Worm (Caenorhabditis elegans) whole organism, young adult: ENCODE measurements around the gene pnc-1.
A peak's percentile ranks its signal among the peaks of the same experiment; 100 is the strongest.

Experiments used
- B0019.2 ChIP-seq: fragments of 200-800 bp; sonication (Bioruptor generic); conservative IDR thresholded peaks from 2 replicates; pipeline ENCODE4 v1.3.6; 2022; ENCODE audit warnings: missing genetic modification reagents, missing genetic modification characterization, missing compliant biosample characterization
- B0035.1 ChIP-seq: sonication (generic microtip); optimal IDR thresholded peaks from 2 replicates; lab custom pipeline; 2016; ENCODE audit warnings: missing genetic modification characterization, mild to moderate bottlenecking, missing compliant biosample characterization, missing genotype, missing genetic modification reagents
- B0261.1 ChIP-seq: sonication (generic microtip); optimal IDR thresholded peaks from 2 replicates; lab custom pipeline; 2016; ENCODE audit warnings: mild to moderate bottlenecking, missing genetic modification characterization, moderate library complexity, missing compliant biosample characterization
- F22D6.2 ChIP-seq: sonication (generic microtip); optimal IDR thresholded peaks from 2 replicates; lab custom pipeline; 2016; ENCODE audit warnings: mild to moderate bottlenecking, missing genetic modification characterization, missing compliant biosample characterization
- F39B2.1 ChIP-seq: fragments of 200-800 bp; sonication (Bioruptor generic); IDR thresholded peaks from 2 replicates; pipeline ENCODE4 v1.3.6; 2022; ENCODE audit warnings: missing genetic modification reagents, missing genetic modification characterization, missing compliant biosample characterization
- F49E8.2 ChIP-seq: sonication (generic microtip); optimal IDR thresholded peaks from 3 replicates; lab custom pipeline; 2017; ENCODE audit warnings: missing genetic modification characterization, mild to moderate bottlenecking, missing compliant biosample characterization, antibody characterized with exemption, moderate library complexity; ENCODE audit not compliant: insufficient read depth
- F52B5.7 ChIP-seq: sonication (generic microtip); optimal IDR thresholded peaks from 2 replicates; lab custom pipeline; 2016; ENCODE audit warnings: mild to moderate bottlenecking, missing genetic modification characterization, missing compliant biosample characterization
- F55B11.4 ChIP-seq: sonication (generic microtip); optimal IDR thresholded peaks from 2 replicates; lab custom pipeline; 2016; ENCODE audit warnings: missing compliant biosample characterization, missing genetic modification characterization, borderline replicate concordance; ENCODE audit not compliant: insufficient read depth
- F57A8.1 ChIP-seq: fragments of 200-800 bp; sonication (Bioruptor generic); optimal IDR thresholded peaks from 2 replicates; lab custom pipeline; 2018; ENCODE audit warnings: mild to moderate bottlenecking, missing genetic modification characterization, moderate library complexity, missing compliant biosample characterization
- F57C9.4 ChIP-seq: sonication (generic microtip); optimal IDR thresholded peaks from 2 replicates; lab custom pipeline; 2017; ENCODE audit warnings: mild to moderate bottlenecking, missing genetic modification characterization, missing compliant biosample characterization
- Y67H2A.10 ChIP-seq: fragments of 200-800 bp; sonication (Bioruptor generic); conservative IDR thresholded peaks from 2 replicates; pipeline ENCODE4 v1.3.6; 2022; ENCODE audit warnings: missing genetic modification reagents, missing genetic modification characterization, missing compliant biosample characterization
- Y79H2A.3 ChIP-seq: fragments of 200-800 bp; sonication (Bioruptor generic); conservative IDR thresholded peaks from 2 replicates; pipeline ENCODE4 v1.3.6; 2022; ENCODE audit warnings: missing genetic modification reagents, missing genetic modification characterization, missing compliant biosample characterization
- akir-1 ChIP-seq: fragments of 200-800 bp; sonication (Bioruptor generic); optimal IDR thresholded peaks from 2 replicates; lab custom pipeline; 2018; ENCODE audit warnings: mild to moderate bottlenecking, missing genetic modification characterization, moderate library complexity, missing compliant biosample characterization
- aptf-2 ChIP-seq: fragments of 200-800 bp; sonication (Bioruptor generic); conservative IDR thresholded peaks from 2 replicates; pipeline ENCODE4 v1.3.6; 2022; ENCODE audit warnings: missing genetic modification reagents, missing genetic modification characterization, missing compliant biosample characterization
- athp-1 ChIP-seq: sonication (generic microtip); optimal IDR thresholded peaks from 2 replicates; lab custom pipeline; 2017; ENCODE audit warnings: mild to moderate bottlenecking, missing genetic modification characterization, missing compliant biosample characterization
- attf-5 ChIP-seq: fragments of 200-800 bp; sonication (Bioruptor generic); optimal IDR thresholded peaks from 2 replicates; lab custom pipeline; 2018; ENCODE audit warnings: mild to moderate bottlenecking, missing genetic modification characterization, missing compliant biosample characterization
- attf-6 ChIP-seq: fragments of 200-800 bp; sonication (Bioruptor generic); IDR thresholded peaks from 2 replicates; pipeline ENCODE4 v1.3.6; 2022; ENCODE audit warnings: missing genetic modification reagents, missing genetic modification characterization, missing compliant biosample characterization
- bed-1 ChIP-seq: fragments of 200-800 bp; sonication (Bioruptor generic); IDR thresholded peaks from 2 replicates; pipeline ENCODE4 v1.3.6; 2022; ENCODE audit warnings: missing genetic modification reagents, missing genetic modification characterization, missing compliant biosample characterization
- bed-2 ChIP-seq: fragments of 200-800 bp; sonication (Bioruptor generic); IDR thresholded peaks from 2 replicates; pipeline ENCODE4 v1.3.6; 2022; ENCODE audit warnings: missing genetic modification reagents, missing genetic modification characterization, missing compliant biosample characterization
- cebp-2 ChIP-seq: fragments of 200-800 bp; sonication (Bioruptor generic); IDR thresholded peaks from 2 replicates; pipeline ENCODE4 v1.3.6; 2022; ENCODE audit warnings: missing genetic modification characterization, missing compliant biosample characterization
- ceh-100 ChIP-seq: fragments of 200-800 bp; sonication (Bioruptor generic); IDR thresholded peaks from 2 replicates; pipeline ENCODE4 v1.3.6; 2022; ENCODE audit warnings: missing genetic modification reagents, missing genetic modification characterization, missing compliant biosample characterization
- ceh-27 ChIP-seq: fragments of 200-800 bp; sonication (Bioruptor generic); optimal IDR thresholded peaks from 2 replicates; lab custom pipeline; 2018; ENCODE audit warnings: mild to moderate bottlenecking, missing genetic modification characterization, moderate library complexity, missing compliant biosample characterization
- ceh-40 ChIP-seq: fragments of 200-800 bp; sonication (Bioruptor generic); IDR thresholded peaks from 2 replicates; pipeline ENCODE4 v1.3.6; 2022; ENCODE audit warnings: missing genetic modification characterization, missing compliant biosample characterization
- ceh-58 ChIP-seq: fragments of 200-800 bp; sonication (Bioruptor generic); IDR thresholded peaks from 2 replicates; pipeline ENCODE4 v1.3.6; 2022; ENCODE audit warnings: missing genetic modification characterization, missing compliant biosample characterization
- chd-7 ChIP-seq: sonication (generic microtip); optimal IDR thresholded peaks from 2 replicates; lab custom pipeline; 2016; ENCODE audit warnings: mild to moderate bottlenecking, missing genetic modification characterization, moderate library complexity, missing compliant biosample characterization
- dpff-1 ChIP-seq: sonication (generic microtip); optimal IDR thresholded peaks from 2 replicates; lab custom pipeline; 2017; ENCODE audit warnings: mild to moderate bottlenecking, missing genetic modification characterization, missing compliant biosample characterization
- egrh-3 ChIP-seq: fragments of 200-800 bp; sonication (Bioruptor generic); IDR thresholded peaks from 2 replicates; pipeline ENCODE4 v1.3.6; 2022; ENCODE audit warnings: missing genetic modification reagents, missing genetic modification characterization, missing compliant biosample characterization
- ekl-4 ChIP-seq: fragments of 200-800 bp; sonication (Bioruptor generic); IDR thresholded peaks from 2 replicates; pipeline ENCODE4 v1.3.6; 2022; ENCODE audit warnings: missing genetic modification reagents, missing genetic modification characterization, missing compliant biosample characterization
- fkh-3 ChIP-seq: sonication (generic microtip); optimal IDR thresholded peaks from 2 replicates; lab custom pipeline; 2016; ENCODE audit warnings: mild to moderate bottlenecking, missing genetic modification characterization, missing compliant biosample characterization
- hlh-12 ChIP-seq: sonication (generic microtip); optimal IDR thresholded peaks from 2 replicates; lab custom pipeline; 2016; ENCODE audit warnings: missing genetic modification characterization, missing compliant biosample characterization
- let-607 ChIP-seq, 2 experiments: fragments of 200-800 bp in 1 of 2; sonication (Bioruptor generic) in 1 of 2; sonication (generic microtip) in 1 of 2; optimal IDR thresholded peaks; 2 replicates each; lab custom pipeline; 2016 to 2018; ENCODE audit warnings: mild to moderate bottlenecking in 2 of 2, missing compliant biosample characterization in 2 of 2, missing genetic modification characterization in 2 of 2, moderate library complexity in 2 of 2, missing genotype in 1 of 2
- lin-26 ChIP-seq: fragments of 200-800 bp; sonication (Bioruptor generic); IDR thresholded peaks from 2 replicates; pipeline ENCODE4 v1.3.6; 2022; ENCODE audit warnings: missing genetic modification reagents, missing genetic modification characterization, missing compliant biosample characterization
- lin-40 ChIP-seq: sonication (generic microtip); optimal IDR thresholded peaks from 2 replicates; lab custom pipeline; 2016; ENCODE audit warnings: missing genetic modification characterization, mild to moderate bottlenecking, missing compliant biosample characterization, missing genotype, missing genetic modification reagents
- madf-8 ChIP-seq: fragments of 200-800 bp; sonication (Bioruptor generic); conservative IDR thresholded peaks from 2 replicates; pipeline ENCODE4 v1.3.6; 2022; ENCODE audit warnings: missing genetic modification reagents, missing genetic modification characterization, missing compliant biosample characterization
- mel-28 ChIP-seq: sonication (generic microtip); optimal IDR thresholded peaks from 2 replicates; lab custom pipeline; 2016; ENCODE audit warnings: borderline replicate concordance, mild to moderate bottlenecking, missing genetic modification characterization, missing compliant biosample characterization
- mes-4 ChIP-seq: sonication (generic microtip); optimal IDR thresholded peaks from 2 replicates; lab custom pipeline; 2016; ENCODE audit warnings: missing genotype, missing genetic modification characterization, missing compliant biosample characterization
- mxl-1 ChIP-seq: sonication (generic microtip); optimal IDR thresholded peaks from 2 replicates; lab custom pipeline; 2016; ENCODE audit warnings: missing genetic modification characterization, missing compliant biosample characterization
- nfyb-1 ChIP-seq: fragments of 200-800 bp; sonication (Bioruptor generic); IDR thresholded peaks from 2 replicates; pipeline ENCODE4 v1.3.6; 2022; ENCODE audit warnings: missing genetic modification reagents, missing genetic modification characterization, missing compliant biosample characterization
- pha-4 ChIP-seq: fragments of 150-350 bp; sonication (generic microtip); optimal IDR thresholded peaks from 2 replicates; lab custom pipeline; 2014; ENCODE audit warnings: missing biosample characterization, missing genetic modification reagents, missing genetic modification characterization
- rec-8 ChIP-seq, 2 experiments: sonication (generic microtip); optimal IDR thresholded peaks; 2 replicates each; lab custom pipeline; 2016; ENCODE audit warnings: mild to moderate bottlenecking in 2 of 2, missing genetic modification characterization in 2 of 2, missing genetic modification reagents in 2 of 2, missing genotype in 2 of 2, missing biosample characterization in 1 of 2, missing compliant biosample characterization in 1 of 2, moderate library complexity in 1 of 2
- tbx-9 ChIP-seq: sonication (generic microtip); optimal IDR thresholded peaks from 2 replicates; lab custom pipeline; 2016; ENCODE audit warnings: borderline replicate concordance, missing genetic modification characterization, inconsistent platforms, missing compliant biosample characterization
- tlf-1 ChIP-seq: fragments of 200-800 bp; sonication (Bioruptor generic); optimal IDR thresholded peaks from 2 replicates; lab custom pipeline; 2018; ENCODE audit warnings: mild to moderate bottlenecking, missing genetic modification characterization, missing compliant biosample characterization
- unc-130 ChIP-seq: sonication (generic microtip); optimal IDR thresholded peaks from 2 replicates; lab custom pipeline; 2016; ENCODE audit warnings: missing genetic modification reagents, missing genetic modification characterization, missing compliant biosample characterization
- unc-62 ChIP-seq: fragments of 150-350 bp; optimal IDR thresholded peaks from 2 replicates; lab custom pipeline; 2014; ENCODE audit warnings: missing biosample characterization, missing genetic modification reagents, missing genetic modification characterization
- xnd-1 ChIP-seq: sonication (generic microtip); optimal IDR thresholded peaks from 2 replicates; lab custom pipeline; 2016; ENCODE audit warnings: missing genotype, missing genetic modification reagents, missing genetic modification characterization, missing compliant biosample characterization
- zim-3 ChIP-seq: sonication (generic microtip); optimal IDR thresholded peaks from 2 replicates; lab custom pipeline; 2017; ENCODE audit warnings: mild to moderate bottlenecking, missing genetic modification characterization, moderate library complexity, missing compliant biosample characterization
- ztf-26 ChIP-seq: sonication (generic microtip); optimal IDR thresholded peaks from 2 replicates; lab custom pipeline; 2017; ENCODE audit warnings: missing genetic modification characterization, missing compliant biosample characterization
- ztf-28 ChIP-seq: fragments of 200-800 bp; sonication (Bioruptor generic); IDR thresholded peaks from 2 replicates; pipeline ENCODE4 v1.3.6; 2022; ENCODE audit warnings: missing genetic modification reagents, missing genetic modification characterization, missing compliant biosample characterization

Gene pnc-1

ce11 chrIV:143807-144371 lies 40.4 kb upstream of the pnc-1 start (continued):
- TF ChIP-seq F55B11.4 (no peak), ceh-100 (peak; percentile 20; the same call in 1 of the 2 replicates), F57A8.1 (peak; percentile 3), chd-7 (peak; percentile 76), attf-6 (GFP tag; lab: Robert Waterston, UW) (no peak), B0035.1 (peak; percentile 13), attf-5 (GFP tag; lab: Kevin White, UChicago) (peak; percentile 58), ceh-58 (GFP tag; lab: Robert Waterston, UW) (no peak), ceh-27 (peak; percentile 79), xnd-1 (tag; lab: Kevin White, UChicago) (no peak), mes-4 (tag; lab: Kevin White, UChicago) (peak; percentile 35), ekl-4 (GFP tag; lab: Robert Waterston, UW) (peak; percentile 75), dpff-1 (tag; lab: Kevin White, UChicago) (no peak), lin-40 (tag; lab: Kevin White, UChicago) (no peak), egrh-3 (GFP tag; lab: Robert Waterston, UW) (peak; percentile 43; the same call in 1 of the 2 replicates), B0261.1 (tag; lab: Kevin White, UChicago) (peak; percentile 92), let-607 (tag; optimal IDR thresholded peaks at IDR 0.05; lab: Kevin White, UChicago) (peak in 1 of 2 experiments; percentile 3), B0019.2 (GFP tag; lab: Robert Waterston, UW) (no peak), akir-1 (peak; percentile 25), ztf-28 (GFP tag; lab: Robert Waterston, UW) (0 out of 2 replicates have a peak, but pooled peaks have one; percentile 50), rec-8 (tag; optimal IDR thresholded peaks at IDR 0.05; lab: Kevin White, UChicago) (peak; percentile 21 to 48), tlf-1 (no peak), bed-2 (GFP tag; lab: Robert Waterston, UW) (0 out of 2 replicates have a peak, but pooled peaks have one; percentile 8), fkh-3 (tag; lab: Kevin White, UChicago) (no peak), hlh-12 (tag; lab: Kevin White, UChicago) (peak; percentile 9), F22D6.2 (no peak), madf-8 (GFP tag; lab: Robert Waterston, UW) (no peak), mel-28 (no peak), unc-130 (GFP tag; lab: Kevin White, UChicago) (peak; percentile 22), nfyb-1 (GFP tag; lab: Robert Waterston, UW) (peak; percentile 79), F57C9.4 (no peak), Y79H2A.3 (GFP tag; lab: Robert Waterston, UW) (no peak), F39B2.1 (GFP tag; lab: Robert Waterston, UW) (no peak), mxl-1 (tag; lab: Kevin White, UChicago) (peak; percentile 75), aptf-2 (GFP tag; lab: Robert Waterston, UW) (0 out of 2 replicates have a peak, but pooled peaks have one; percentile 44), tbx-9 (no peak), F49E8.2 (tag; lab: Kevin White, UChicago) (no peak), lin-26 (GFP tag; lab: Robert Waterston, UW) (peak; percentile 90), athp-1 (peak; percentile 55), ztf-26 (peak; percentile 1), cebp-2 (GFP tag; lab: Robert Waterston, UW) (peak; percentile 55; the same call in 1 of the 2 replicates), ceh-40 (GFP tag; lab: Robert Waterston, UW) (no peak), unc-62 (GFP tag; lab: Kevin White, UChicago) (no peak), pha-4 (tag; lab: Kevin White, UChicago) (no peak), F52B5.7 (tag; lab: Kevin White, UChicago) (peak; percentile 44), zim-3 (tag; lab: Kevin White, UChicago) (peak; percentile 97), bed-1 (GFP tag; lab: Robert Waterston, UW) (no peak), Y67H2A.10 (no peak)
